Fruit fly (Drosophila melanogaster): ENCODE measurements around the gene CG6659.
A peak's percentile ranks its signal among the peaks of the same experiment; 100 is the strongest.

Gene CG6659

dm6 chrX:18645720-18646213 is 11.3 kb downstream of the CG6659 start:
- peak; percentile 36 for TF ChIP-seq CG14711 (tag; optimal IDR thresholded peaks at IDR 0.05)
- peak; percentile 12 for TF ChIP-seq CG11617 (GFP tag; optimal IDR thresholded peaks at IDR 0.05)
- peak; percentile 50 for TF ChIP-seq CG5204 (GFP tag; optimal IDR thresholded peaks at IDR 0.05)
- TF ChIP-seq tj (GFP tag; optimal IDR thresholded peaks at IDR 0.05): peak; percentile 10
- TF ChIP-seq bab1 (GFP tag; optimal IDR thresholded peaks at IDR 0.05): no peak
- TF ChIP-seq Mnt (GFP tag; optimal IDR thresholded peaks at IDR 0.05): peak; percentile 34
- no peak for TF ChIP-seq pad (GFP tag; optimal IDR thresholded peaks at IDR 0.05)
- peak; percentile 10 for TF ChIP-seq CG1620 (GFP tag; optimal IDR thresholded peaks at IDR 0.05)
- TF ChIP-seq CG33017 (tag; optimal IDR thresholded peaks at IDR 0.05): no peak
- no peak for TF ChIP-seq CG12768 (GFP tag; optimal IDR thresholded peaks at IDR 0.05)
- peak; percentile 37 for TF ChIP-seq ovo (GFP tag; optimal IDR thresholded peaks at IDR 0.05)
- TF ChIP-seq Hr96 (GFP tag; optimal IDR thresholded peaks at IDR 0.05): peak; percentile 28
- no peak for TF ChIP-seq cic (GFP tag; optimal IDR thresholded peaks at IDR 0.05)
- TF ChIP-seq Crg-1 (GFP tag; optimal IDR thresholded peaks at IDR 0.05): peak; percentile 36
- TF ChIP-seq toe (GFP tag; optimal IDR thresholded peaks at IDR 0.05): no peak
- no peak for TF ChIP-seq kay (GFP tag; ENCODE audit: borderline replicate concordance)
- TF ChIP-seq CG7101 (tag; optimal IDR thresholded peaks at IDR 0.05): peak; percentile 49

- TF ChIP-seq CG14711 (tag; optimal IDR thresholded peaks at IDR 0.05): peak; percentile 79
- TF ChIP-seq tj (GFP tag; optimal IDR thresholded peaks at IDR 0.05): peak; percentile 26
- TF ChIP-seq Mnt (GFP tag; optimal IDR thresholded peaks at IDR 0.05): peak; percentile 58
- no peak for TF ChIP-seq cnc (optimal IDR thresholded peaks at IDR 0.05)
- TF ChIP-seq CG11617 (GFP tag; optimal IDR thresholded peaks at IDR 0.05): peak; percentile 67
- peak; percentile 25 for TF ChIP-seq cic (GFP tag; optimal IDR thresholded peaks at IDR 0.05)
- TF ChIP-seq CG5204 (GFP tag; optimal IDR thresholded peaks at IDR 0.05): no peak
- peak; percentile 78 for TF ChIP-seq CG33017 (tag; optimal IDR thresholded peaks at IDR 0.05)
- TF ChIP-seq CG7045 (GFP tag; optimal IDR thresholded peaks at IDR 0.05): peak; percentile 33
- no peak for TF ChIP-seq kay (GFP tag; ENCODE audit: borderline replicate concordance)
- TF ChIP-seq CG7101 (tag; optimal IDR thresholded peaks at IDR 0.05): peak; percentile 89
- TF ChIP-seq CG1620 (GFP tag; optimal IDR thresholded peaks at IDR 0.05): peak; percentile 28
- peak; percentile 46 for TF ChIP-seq bab1 (GFP tag; optimal IDR thresholded peaks at IDR 0.05)
- TF ChIP-seq ovo (GFP tag; optimal IDR thresholded peaks at IDR 0.05): peak; percentile 10
- peak; percentile 60 for TF ChIP-seq pad (GFP tag; optimal IDR thresholded peaks at IDR 0.05)
- TF ChIP-seq Hr96 (GFP tag; optimal IDR thresholded peaks at IDR 0.05): peak; percentile 76
- TF ChIP-seq Clk (GFP tag; optimal IDR thresholded peaks at IDR 0.05): peak; percentile 5
- no peak for TF ChIP-seq Crg-1 (GFP tag; optimal IDR thresholded peaks at IDR 0.05)
- peak; percentile 64 for TF ChIP-seq CG12768 (GFP tag; optimal IDR thresholded peaks at IDR 0.05)
- peak; percentile 54 for TF ChIP-seq toe (GFP tag; optimal IDR thresholded peaks at IDR 0.05)
These were observed 12.2 kb downstream of the CG6659 start for dm6 chrX:18644890-18645289.

dm6 chrX:18643057-18643656 is 13.9 kb downstream of the CG6659 start:
- TF ChIP-seq ovo (GFP tag; optimal IDR thresholded peaks at IDR 0.05) (no peak), kay (GFP tag; ENCODE audit: borderline replicate concordance) (no peak), CG5204 (GFP tag; optimal IDR thresholded peaks at IDR 0.05) (no peak), bab1 (GFP tag; optimal IDR thresholded peaks at IDR 0.05) (no peak), Clk (GFP tag; optimal IDR thresholded peaks at IDR 0.05) (no peak), cnc (optimal IDR thresholded peaks at IDR 0.05) (no peak), pad (GFP tag; optimal IDR thresholded peaks at IDR 0.05) (no peak), Mnt (GFP tag; optimal IDR thresholded peaks at IDR 0.05) (no peak), CG12768 (GFP tag; optimal IDR thresholded peaks at IDR 0.05) (no peak), CG1620 (GFP tag; optimal IDR thresholded peaks at IDR 0.05) (no peak), CG11617 (GFP tag; optimal IDR thresholded peaks at IDR 0.05) (no peak), CG7101 (tag; optimal IDR thresholded peaks at IDR 0.05) (no peak), toe (GFP tag; optimal IDR thresholded peaks at IDR 0.05) (no peak), Hr96 (GFP tag; optimal IDR thresholded peaks at IDR 0.05) (no peak), cic (GFP tag; optimal IDR thresholded peaks at IDR 0.05) (no peak), CG7045 (GFP tag; optimal IDR thresholded peaks at IDR 0.05) (no peak), CG14711 (tag; optimal IDR thresholded peaks at IDR 0.05) (no peak), tj (GFP tag; optimal IDR thresholded peaks at IDR 0.05) (no peak), CG33017 (tag; optimal IDR thresholded peaks at IDR 0.05) (no peak)

- TF ChIP-seq Crg-1 (GFP tag; optimal IDR thresholded peaks at IDR 0.05) (no peak), kay (GFP tag; ENCODE audit: borderline replicate concordance) (no peak), CG7101 (tag; optimal IDR thresholded peaks at IDR 0.05) (no peak), cnc (optimal IDR thresholded peaks at IDR 0.05) (no peak), toe (GFP tag; optimal IDR thresholded peaks at IDR 0.05) (no peak)
These were observed 20.7 kb downstream of the CG6659 start for dm6 chrX:18636275-18636947.

- peak; percentile 50 for TF ChIP-seq CG1620 (GFP tag; optimal IDR thresholded peaks at IDR 0.05)
- no peak for TF ChIP-seq cnc (optimal IDR thresholded peaks at IDR 0.05)
- TF ChIP-seq CG7101 (tag; optimal IDR thresholded peaks at IDR 0.05): peak; percentile 4
- TF ChIP-seq bab1 (GFP tag; optimal IDR thresholded peaks at IDR 0.05): peak; percentile 2
- TF ChIP-seq toe (GFP tag; optimal IDR thresholded peaks at IDR 0.05): no peak
- peak; percentile 19 for TF ChIP-seq Mnt (GFP tag; optimal IDR thresholded peaks at IDR 0.05)
- TF ChIP-seq ovo (GFP tag; optimal IDR thresholded peaks at IDR 0.05): peak; percentile 28
- TF ChIP-seq cic (GFP tag; optimal IDR thresholded peaks at IDR 0.05): no peak
- no peak for TF ChIP-seq tj (GFP tag; optimal IDR thresholded peaks at IDR 0.05)
- TF ChIP-seq Clk (GFP tag; optimal IDR thresholded peaks at IDR 0.05): no peak
- no peak for TF ChIP-seq CG33017 (tag; optimal IDR thresholded peaks at IDR 0.05)
- TF ChIP-seq Crg-1 (GFP tag; optimal IDR thresholded peaks at IDR 0.05): no peak
These were observed 22.0 kb downstream of the CG6659 start for dm6 chrX:18635118-18635552.

All from whole organism, adult.